Fruit fly (Drosophila melanogaster): ENCODE measurements around the gene CG17121.

DNA sequence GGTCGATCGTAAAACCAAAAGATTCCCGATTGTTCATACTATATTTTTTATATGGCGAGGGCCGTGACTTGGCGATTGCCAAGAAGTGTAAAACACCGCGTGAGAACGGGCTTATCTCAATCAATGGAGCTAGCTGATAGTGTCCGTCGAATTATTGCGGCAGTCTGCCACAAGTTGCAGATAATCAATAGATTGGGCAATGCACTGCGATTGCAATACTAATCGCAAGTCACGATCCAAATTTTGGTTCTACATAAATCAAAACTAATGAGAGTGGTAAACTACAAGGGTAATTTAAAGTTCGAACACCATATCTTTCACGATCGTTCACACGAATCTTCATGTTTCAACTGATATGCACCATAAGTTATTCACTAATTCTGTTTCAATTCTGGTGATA lies 8.7 kb upstream of the CG17121 start:
- TF ChIP-seq CG6854 (GFP tag; optimal IDR thresholded peaks at IDR 0.05) (no peak), Hr39 (GFP tag; optimal IDR thresholded peaks at IDR 0.05) (no peak), fd85E (GFP tag; optimal IDR thresholded peaks at IDR 0.05) (no peak), Eip75B (GFP tag; optimal IDR thresholded peaks at IDR 0.05) (no peak), salr (GFP tag; optimal IDR thresholded peaks at IDR 0.05) (no peak), CG15336 (GFP tag; IDR thresholded peaks at IDR 0.05) (no peak), Eip93F (GFP tag; optimal IDR thresholded peaks at IDR 0.05) (no peak), CG3919 (GFP tag; optimal IDR thresholded peaks at IDR 0.05) (no peak), CG11902 (GFP tag; optimal IDR thresholded peaks at IDR 0.05) (no peak), OdsH (GFP tag; optimal IDR thresholded peaks at IDR 0.05) (no peak), CG31627 (GFP tag; optimal IDR thresholded peaks at IDR 0.05) (no peak), Sox14 (GFP tag; optimal IDR thresholded peaks at IDR 0.05) (no peak), CG9139 (GFP tag; optimal IDR thresholded peaks at IDR 0.05) (no peak)

All from whole organism, prepupa.